Fruit fly (Drosophila melanogaster): Measurements from ENCODE around the gene Marcal1.
A peak's percentile ranks its signal among the peaks of the same experiment; 100 is the strongest.

Gene Marcal1

dm6 chr2L:5007256-5007655 lies 51.9 kb downstream of the Marcal1 start (continued):
- TF ChIP-seq CG11504 (tag; optimal IDR thresholded peaks at IDR 0.05) (no peak), ftz-f1 (GFP tag; optimal IDR thresholded peaks at IDR 0.05) (no peak), CG11695 (GFP tag; IDR thresholded peaks at IDR 0.05) (0 out of 3 replicates have a peak, but pooled peaks have one; percentile 18), CG10654 (GFP tag; optimal IDR thresholded peaks at IDR 0.05) (no peak), bigmax (GFP tag; optimal IDR thresholded peaks at IDR 0.05) (no peak), ERR (GFP tag; optimal IDR thresholded peaks at IDR 0.05) (no peak), C15 (GFP tag; IDR thresholded peaks at IDR 0.05) (no peak), luna (GFP tag; optimal IDR thresholded peaks at IDR 0.05) (no peak), CG4707 (GFP tag; optimal IDR thresholded peaks at IDR 0.05) (no peak)

Data from whole organism, embryonic.